Fruit fly (Drosophila melanogaster): Measurements from ENCODE around the gene CG33252.

DNA sequence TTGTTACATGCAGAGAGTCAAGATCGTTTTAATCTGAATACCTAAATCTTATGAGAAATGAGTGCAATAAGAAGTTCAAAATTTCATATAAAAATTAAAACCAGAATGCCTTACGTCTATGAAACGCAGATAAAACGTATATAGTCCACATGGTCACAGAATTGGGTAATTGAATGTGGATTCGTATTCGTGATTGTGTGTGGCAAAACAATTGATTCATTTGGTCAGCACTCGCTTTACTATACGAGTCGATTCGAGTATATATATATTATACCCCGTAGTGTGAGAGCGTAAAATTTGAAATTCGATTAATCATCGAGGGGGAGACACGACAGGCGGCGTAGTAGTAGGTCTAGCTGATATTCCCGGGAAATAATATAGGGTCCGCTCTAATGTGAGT is 49.6 kb upstream of the CG33252 start:
- TF ChIP-seq CG12769 (tag; optimal IDR thresholded peaks at IDR 0.05) (no peak), CG30431 (GFP tag; optimal IDR thresholded peaks at IDR 0.05) (no peak)

Measured in whole organism, embryonic.